Fruit fly (Drosophila melanogaster) whole organism, embryonic: ENCODE results near the gene gish.

Source experiments
- Ada2b ChIP-seq: fragments of 200-800 bp; sonication (Bioruptor generic); IDR thresholded peaks from 2 replicates; pipeline ENCODE4 v1.3.6; 2022; ENCODE audit warnings: missing biosample characterization, missing genetic modification characterization
- Blimp-1 ChIP-seq: fragments of 200-800 bp; sonication (Bioruptor generic); optimal IDR thresholded peaks from 3 replicates; lab custom pipeline; 2018; ENCODE audit warnings: missing biosample characterization, missing genetic modification characterization, mild to moderate bottlenecking, moderate library complexity, missing genetic modification reagents
- C15 ChIP-seq: fragments of 200-800 bp; sonication (Bioruptor generic); IDR thresholded peaks from 3 replicates; pipeline ENCODE4 v1.3.6; 2022; ENCODE audit warnings: missing biosample characterization, missing genetic modification characterization
- CG10959 ChIP-seq: fragments of 200-800 bp; sonication (Bioruptor generic); IDR thresholded peaks from 2 replicates; pipeline ENCODE4 v1.3.6; 2022; ENCODE audit warnings: missing biosample characterization, missing genetic modification characterization
- CG10979 ChIP-seq: fragments of 200-800 bp; sonication (Bioruptor generic); optimal IDR thresholded peaks from 2 replicates; lab custom pipeline; 2018; ENCODE audit warnings: missing biosample characterization, mild to moderate bottlenecking, missing genetic modification characterization, moderate library complexity
- CG12155 ChIP-seq: fragments of 200-800 bp; sonication (Bioruptor generic); optimal IDR thresholded peaks from 3 replicates; lab custom pipeline; 2016; ENCODE audit warnings: missing biosample characterization, missing genetic modification characterization
- CG13296 ChIP-seq: fragments of 200-800 bp; sonication (Bioruptor generic); optimal IDR thresholded peaks from 3 replicates; lab custom pipeline; 2018; ENCODE audit warnings: missing biosample characterization, mild to moderate bottlenecking, missing genetic modification characterization
- CG14860 ChIP-seq: fragments of 200-800 bp; sonication (Bioruptor generic); IDR thresholded peaks from 3 replicates; pipeline ENCODE4 v1.3.6; 2022; ENCODE audit warnings: missing biosample characterization, missing genetic modification characterization; ENCODE audit not compliant: partially characterized antibody
- CG15514 ChIP-seq: fragments of 200-800 bp; sonication (Bioruptor generic); optimal IDR thresholded peaks from 3 replicates; lab custom pipeline; 2017; ENCODE audit warnings: missing biosample characterization, missing genetic modification characterization, mild to moderate bottlenecking, moderate library complexity, missing genetic modification reagents
- CG15601 ChIP-seq: fragments of 200-800 bp; sonication (Bioruptor generic); optimal IDR thresholded peaks from 3 replicates; lab custom pipeline; 2019; ENCODE audit warnings: missing biosample characterization, mild to moderate bottlenecking, missing genetic modification characterization, moderate library complexity
- CG16815 ChIP-seq: fragments of 200-800 bp; sonication (Bioruptor generic); optimal IDR thresholded peaks from 3 replicates; lab custom pipeline; 2017; ENCODE audit warnings: missing biosample characterization, mild to moderate bottlenecking, missing genetic modification characterization
- CG18599 ChIP-seq: fragments of 200-800 bp; sonication (Bioruptor generic); optimal IDR thresholded peaks from 3 replicates; lab custom pipeline; 2017; ENCODE audit warnings: missing biosample characterization, missing genetic modification characterization, mild to moderate bottlenecking, moderate library complexity, missing genetic modification reagents
- CG4328 ChIP-seq: fragments of 200-800 bp; sonication (Bioruptor generic); optimal IDR thresholded peaks from 3 replicates; lab custom pipeline; 2017; ENCODE audit warnings: missing biosample characterization, missing genetic modification reagents, missing genetic modification characterization
- CG4854 ChIP-seq: fragments of 200-800 bp; sonication (Bioruptor generic); optimal IDR thresholded peaks from 2 replicates; lab custom pipeline; 2016; ENCODE audit warnings: missing biosample characterization, missing genetic modification characterization, inconsistent platforms
- CG6854 ChIP-seq: fragments of 200-800 bp; sonication (Bioruptor generic); optimal IDR thresholded peaks from 3 replicates; lab custom pipeline; 2017; ENCODE audit warnings: missing biosample characterization, mild to moderate bottlenecking, missing genetic modification characterization
- Deaf1 ChIP-seq: fragments of 200-800 bp; optimal IDR thresholded peaks from 3 replicates; lab custom pipeline; 2019; ENCODE audit warnings: missing biosample characterization, mild to moderate bottlenecking, missing genetic modification characterization, moderate library complexity
- Drgx ChIP-seq: fragments of 200-800 bp; sonication (Bioruptor generic); IDR thresholded peaks from 2 replicates; pipeline ENCODE4 v1.3.6; 2022; ENCODE audit warnings: missing biosample characterization, missing genetic modification characterization
- ERR ChIP-seq: fragments of 200-800 bp; sonication (Bioruptor generic); optimal IDR thresholded peaks from 2 replicates; lab custom pipeline; 2016; ENCODE audit warnings: missing biosample characterization, missing genetic modification characterization
- HHEX ChIP-seq: fragments of 200-800 bp; sonication (Bioruptor generic); optimal IDR thresholded peaks from 3 replicates; lab custom pipeline; 2017; ENCODE audit warnings: missing biosample characterization, mild to moderate bottlenecking, missing genetic modification characterization, missing genetic modification reagents
- Hr3 ChIP-seq: fragments of 200-800 bp; sonication (Bioruptor generic); optimal IDR thresholded peaks from 3 replicates; lab custom pipeline; 2016; ENCODE audit warnings: missing biosample characterization, missing genetic modification characterization
- Kr ChIP-seq: fragments of 200-800 bp; sonication (Bioruptor generic); optimal IDR thresholded peaks from 2 replicates; lab custom pipeline; 2017; ENCODE audit warnings: missing biosample characterization, mild to moderate bottlenecking, missing genetic modification characterization
- Meics ChIP-seq: fragments of 200-800 bp; sonication (Bioruptor generic); optimal IDR thresholded peaks from 2 replicates; lab custom pipeline; 2017; ENCODE audit warnings: missing biosample characterization, mild to moderate bottlenecking, missing genetic modification characterization
- PHDP ChIP-seq: fragments of 200-800 bp; sonication (Bioruptor generic); optimal IDR thresholded peaks from 3 replicates; lab custom pipeline; 2018; ENCODE audit warnings: missing biosample characterization, mild to moderate bottlenecking, missing genetic modification characterization, moderate library complexity
- Sox102F ChIP-seq: fragments of 200-800 bp; sonication (Bioruptor generic); optimal IDR thresholded peaks from 2 replicates; lab custom pipeline; 2018; ENCODE audit warnings: missing biosample characterization, mild to moderate bottlenecking, missing genetic modification characterization, moderate library complexity
- bsh ChIP-seq, 2 experiments: fragments of 200-800 bp; sonication (Bioruptor generic); optimal IDR thresholded peaks; 2 replicates each; lab custom pipeline; 2017 to 2018; ENCODE audit warnings: mild to moderate bottlenecking in 2 of 2, missing biosample characterization in 2 of 2, missing genetic modification characterization in 2 of 2, moderate library complexity in 1 of 2
- caup ChIP-seq: fragments of 200-800 bp; sonication (Bioruptor generic); optimal IDR thresholded peaks from 3 replicates; lab custom pipeline; 2017; ENCODE audit warnings: missing biosample characterization, mild to moderate bottlenecking, missing genetic modification characterization, moderate library complexity; ENCODE audit not compliant: severe bottlenecking
- ci ChIP-seq: fragments of 200-800 bp; sonication (Bioruptor generic); IDR thresholded peaks from 3 replicates; pipeline ENCODE4 v1.3.6; 2022; ENCODE audit warnings: missing biosample characterization, missing genetic modification characterization
- fd96Cb ChIP-seq: fragments of 200-800 bp; sonication (Bioruptor generic); optimal IDR thresholded peaks from 2 replicates; lab custom pipeline; 2018; ENCODE audit warnings: missing biosample characterization, mild to moderate bottlenecking, missing genetic modification characterization, moderate library complexity
- ftz-f1 ChIP-seq: fragments of 200-800 bp; sonication (Bioruptor generic); optimal IDR thresholded peaks from 2 replicates; lab custom pipeline; 2016; ENCODE audit warnings: missing biosample characterization, missing genetic modification characterization
- her ChIP-seq: fragments of 200-800 bp; sonication (Bioruptor generic); optimal IDR thresholded peaks from 2 replicates; lab custom pipeline; 2016; ENCODE audit warnings: missing biosample characterization, missing genetic modification characterization
- hkb ChIP-seq, 2 experiments: fragments of 200-800 bp in 1 of 2; fragments of >200 bp in 1 of 2; sonication (Bioruptor generic) in 1 of 2; IDR thresholded peaks in 1 of 2; optimal IDR thresholded peaks in 1 of 2; 2 replicates each; pipeline versions ENCODE4 v1.3.6 to Lab custom; 2017 to 2022; ENCODE audit warnings: missing biosample characterization in 1 of 2, missing genetic modification characterization in 1 of 2
- jumu ChIP-seq: fragments of 200-800 bp; sonication (Bioruptor generic); optimal IDR thresholded peaks from 3 replicates; lab custom pipeline; 2016; ENCODE audit warnings: missing biosample characterization, missing genetic modification characterization
- maf-S ChIP-seq: fragments of 200-800 bp; sonication (Bioruptor generic); optimal IDR thresholded peaks from 2 replicates; lab custom pipeline; 2016; ENCODE audit warnings: missing biosample characterization, missing genetic modification characterization
- nau ChIP-seq: fragments of 200-800 bp; sonication (Bioruptor generic); optimal IDR thresholded peaks from 3 replicates; lab custom pipeline; 2017; ENCODE audit warnings: missing biosample characterization, mild to moderate bottlenecking, missing genetic modification characterization, missing genetic modification reagents
- nerfin-1 ChIP-seq: fragments of 200-800 bp; sonication (Bioruptor generic); optimal IDR thresholded peaks from 3 replicates; lab custom pipeline; 2019; ENCODE audit warnings: missing biosample characterization, mild to moderate bottlenecking, missing genetic modification characterization, moderate library complexity
- nmo ChIP-seq: fragments of 200-800 bp; sonication (Bioruptor generic); optimal IDR thresholded peaks from 2 replicates; lab custom pipeline; 2018; ENCODE audit warnings: missing biosample characterization, mild to moderate bottlenecking, missing genetic modification characterization, moderate library complexity
- odd ChIP-seq: fragments of 200-800 bp; sonication (Bioruptor generic); optimal IDR thresholded peaks from 2 replicates; lab custom pipeline; 2017; ENCODE audit warnings: missing biosample characterization, mild to moderate bottlenecking, missing genetic modification characterization
- otp ChIP-seq: fragments of 200-800 bp; sonication (Bioruptor generic); IDR thresholded peaks from 3 replicates; pipeline ENCODE4, ENCODE4 v1.3.6; 2022; ENCODE audit warnings: missing biosample characterization, missing genetic modification characterization
- pb ChIP-seq: fragments of 200-800 bp; sonication (Bioruptor generic); optimal IDR thresholded peaks from 3 replicates; lab custom pipeline; 2016; ENCODE audit warnings: missing biosample characterization, missing genetic modification characterization
- pfk ChIP-seq: fragments of 200-800 bp; sonication (Bioruptor generic); optimal IDR thresholded peaks from 2 replicates; lab custom pipeline; 2018; ENCODE audit warnings: missing biosample characterization, mild to moderate bottlenecking, missing genetic modification characterization, moderate library complexity
- phol ChIP-seq: fragments of 200-800 bp; sonication (Bioruptor generic); optimal IDR thresholded peaks from 3 replicates; lab custom pipeline; 2018; ENCODE audit warnings: missing biosample characterization, mild to moderate bottlenecking, missing genetic modification characterization, moderate library complexity
- sens ChIP-seq: fragments of 200-800 bp; sonication (Bioruptor generic); peaks from one replicate; lab custom pipeline; 2016; ENCODE audit warnings: missing biosample characterization, missing genetic modification characterization
- sob ChIP-seq: fragments of 200-800 bp; sonication (Bioruptor generic); IDR thresholded peaks from 2 replicates; pipeline ENCODE4 v1.3.6; 2022; ENCODE audit warnings: missing biosample characterization, missing genetic modification characterization
- sug ChIP-seq: fragments of 200-800 bp; optimal IDR thresholded peaks from 2 replicates; lab custom pipeline; 2019; ENCODE audit warnings: missing biosample characterization, mild to moderate bottlenecking, missing genetic modification characterization, moderate library complexity
- trem ChIP-seq: fragments of 200-800 bp; optimal IDR thresholded peaks from 3 replicates; lab custom pipeline; 2019; ENCODE audit warnings: missing biosample characterization, mild to moderate bottlenecking, missing genetic modification characterization, moderate library complexity
- unpg ChIP-seq: fragments of 200-800 bp; sonication (Bioruptor generic); optimal IDR thresholded peaks from 3 replicates; lab custom pipeline; 2018; ENCODE audit warnings: missing biosample characterization, mild to moderate bottlenecking, missing genetic modification characterization, moderate library complexity
- zf30C ChIP-seq: fragments of 200-800 bp; sonication (Bioruptor generic); optimal IDR thresholded peaks from 3 replicates; lab custom pipeline; 2018; ENCODE audit warnings: missing biosample characterization, mild to moderate bottlenecking, missing genetic modification characterization

gish gene

dm6 chr3R:16223252-16224037 lies 48.8 kb upstream of the gish start (continued):
- TF ChIP-seq Sox102F (GFP tag; lab: Kevin White, UChicago) (peak; percentile 57), Meics (peak; percentile 71), HHEX (GFP tag; lab: Kevin White, UChicago) (no peak), Hr3 (GFP tag; lab: Kevin White, UChicago) (peak; percentile 28), CG4854 (GFP tag; lab: Kevin White, UChicago) (no peak), bsh (GFP tag; optimal IDR thresholded peaks at IDR 0.05; lab: Kevin White, UChicago) (peak in 1 of 2 experiments; percentile 42), nau (GFP tag; lab: Kevin White, UChicago) (no peak), Deaf1 (tag; lab: Kevin White, UChicago) (peak; percentile 82), pb (GFP tag; lab: Kevin White, UChicago) (peak; percentile 36), CG12155 (peak; percentile 34), otp (GFP tag; lab: Robert Waterston, UW) (peak; percentile 56; the same call in 1 of the 3 replicates), odd (GFP tag; lab: Kevin White, UChicago) (no peak), ci (GFP tag; lab: Robert Waterston, UW) (peak; percentile 67; the same call in 2 of the 3 replicates), CG14860 (GFP tag; lab: Robert Waterston, UW) (no peak), CG18599 (GFP tag; lab: Kevin White, UChicago) (peak; percentile 59), hkb (optimal IDR thresholded peaks at IDR 0.05; lab: Kevin White, UChicago) (no peak), hkb (GFP tag; IDR thresholded peaks at IDR 0.05; lab: Robert Waterston, UW) (peak; percentile 9; the same call in 1 of the 2 replicates), nmo (peak; percentile 43), PHDP (tag; lab: Kevin White, UChicago) (peak; percentile 30), her (GFP tag; lab: Kevin White, UChicago) (peak; percentile 29), trem (tag; lab: Kevin White, UChicago) (no peak), jumu (GFP tag; lab: Kevin White, UChicago) (no peak), ftz-f1 (peak; percentile 44), caup (GFP tag; lab: Kevin White, UChicago) (no peak), fd96Cb (peak; percentile 46), sug (tag; lab: Kevin White, UChicago) (no peak), nerfin-1 (tag; lab: Kevin White, UChicago) (peak; percentile 8), sob (GFP tag; lab: Robert Waterston, UW) (no peak), Kr (GFP tag; lab: Kevin White, UChicago) (no peak), maf-S (no peak), zf30C (GFP tag; lab: Kevin White, UChicago) (peak; percentile 21), CG15601 (tag; lab: Kevin White, UChicago) (no peak), phol (peak; percentile 53), C15 (GFP tag; lab: Robert Waterston, UW) (no peak), CG4328 (no peak), unpg (GFP tag; lab: Kevin White, UChicago) (peak; percentile 27), CG6854 (GFP tag; lab: Kevin White, UChicago) (no peak), CG13296 (GFP tag; lab: Kevin White, UChicago) (peak; percentile 13), Blimp-1 (GFP tag; lab: Kevin White, UChicago) (peak; percentile 25), CG15514 (GFP tag; lab: Kevin White, UChicago) (peak; percentile 40), sens (GFP tag; lab: Kevin White, UChicago) (peak; percentile 62), Drgx (GFP tag; lab: Robert Waterston, UW) (no peak; the same call in 1 of the 2 replicates), CG10959 (GFP tag; lab: Robert Waterston, UW) (peak; percentile 44; the same call in 1 of the 2 replicates), Ada2b (no peak), ERR (peak; percentile 6), CG10979 (tag; lab: Kevin White, UChicago) (no peak), CG16815 (GFP tag; lab: Kevin White, UChicago) (peak; percentile 1), pfk (GFP tag; lab: Kevin White, UChicago) (peak; percentile 20)
